Worm (Caenorhabditis elegans): ENCODE data around the gene C30G7.5.
A peak's percentile ranks its signal among the peaks of the same experiment; 100 is the strongest.

C30G7.5 gene

ce11 chrV:14945124-14945523 is 9.4 kb downstream of the C30G7.5 start:
- TF ChIP-seq T22C8.4 (GFP tag; IDR thresholded peaks at IDR 0.05) (peak; percentile 78), flt-1 (GFP tag; IDR thresholded peaks at IDR 0.05) (no peak)

ce11 chrV:14943774-14944173 is 10.8 kb downstream of the C30G7.5 start:
- TF ChIP-seq tab-1 (GFP tag; IDR thresholded peaks at IDR 0.05) (no peak), ztf-29 (GFP tag; IDR thresholded peaks at IDR 0.05) (no peak), klf-2 (GFP tag; conservative IDR thresholded peaks at IDR 0.05) (no peak), cog-1 (tag; optimal IDR thresholded peaks at IDR 0.05) (no peak), T22C8.4 (GFP tag; IDR thresholded peaks at IDR 0.05) (no peak), ref-1 (GFP tag; conservative IDR thresholded peaks at IDR 0.05) (no peak), ztf-23 (GFP tag; IDR thresholded peaks at IDR 0.05) (no peak), flt-1 (GFP tag; IDR thresholded peaks at IDR 0.05) (no peak), med-1 (GFP tag; optimal IDR thresholded peaks at IDR 0.05; ENCODE audit: insufficient read depth) (no peak)

ce11 chrV:14942898-14943297 is 11.6 kb downstream of the C30G7.5 start:
- no peak for TF ChIP-seq klf-2 (GFP tag; conservative IDR thresholded peaks at IDR 0.05)
- no peak for TF ChIP-seq T22C8.4 (GFP tag; IDR thresholded peaks at IDR 0.05)
- TF ChIP-seq cog-1 (tag; optimal IDR thresholded peaks at IDR 0.05) = no peak
- TF ChIP-seq ztf-23 (GFP tag; IDR thresholded peaks at IDR 0.05) = no peak
- TF ChIP-seq flt-1 (GFP tag; IDR thresholded peaks at IDR 0.05) = no peak
- no peak for TF ChIP-seq ref-1 (GFP tag; conservative IDR thresholded peaks at IDR 0.05)
- no peak for TF ChIP-seq tab-1 (GFP tag; IDR thresholded peaks at IDR 0.05)
- no peak for TF ChIP-seq ztf-29 (GFP tag; IDR thresholded peaks at IDR 0.05)
- TF ChIP-seq med-1 (GFP tag; optimal IDR thresholded peaks at IDR 0.05; ENCODE audit: insufficient read depth) = no peak

- TF ChIP-seq tab-1 (GFP tag; IDR thresholded peaks at IDR 0.05) = no peak
- TF ChIP-seq klf-2 (GFP tag; conservative IDR thresholded peaks at IDR 0.05) = no peak
- no peak for TF ChIP-seq flt-1 (GFP tag; IDR thresholded peaks at IDR 0.05)
- no peak for TF ChIP-seq cog-1 (tag; optimal IDR thresholded peaks at IDR 0.05)
- no peak for TF ChIP-seq med-1 (GFP tag; optimal IDR thresholded peaks at IDR 0.05; ENCODE audit: insufficient read depth)
- TF ChIP-seq ztf-29 (GFP tag; IDR thresholded peaks at IDR 0.05) = no peak
- no peak for TF ChIP-seq ztf-23 (GFP tag; IDR thresholded peaks at IDR 0.05)
- TF ChIP-seq T22C8.4 (GFP tag; IDR thresholded peaks at IDR 0.05) = no peak
- TF ChIP-seq ref-1 (GFP tag; conservative IDR thresholded peaks at IDR 0.05) = no peak
Measured at ce11 chrV:14936587-14936986, 17.9 kb downstream of the C30G7.5 start, which contains the start of gene C30G7.2. Gene C30G7.2, plus strand, starts transcription at chrV:14936887.

ce11 chrV:14933450-14934218 is 20.9 kb downstream of the C30G7.5 start:
- TF ChIP-seq tab-1 (GFP tag; IDR thresholded peaks at IDR 0.05) (no peak), med-1 (GFP tag; optimal IDR thresholded peaks at IDR 0.05; ENCODE audit: insufficient read depth) (no peak), ztf-23 (GFP tag; IDR thresholded peaks at IDR 0.05) (no peak), flt-1 (GFP tag; IDR thresholded peaks at IDR 0.05) (no peak), cog-1 (tag; optimal IDR thresholded peaks at IDR 0.05) (no peak), T22C8.4 (GFP tag; IDR thresholded peaks at IDR 0.05) (no peak), ztf-29 (GFP tag; IDR thresholded peaks at IDR 0.05) (no peak), ref-1 (GFP tag; conservative IDR thresholded peaks at IDR 0.05) (no peak), klf-2 (GFP tag; conservative IDR thresholded peaks at IDR 0.05) (no peak)

ce11 chrV:14930168-14930567 is 24.4 kb downstream of the C30G7.5 start:
- no peak for TF ChIP-seq ref-1 (GFP tag; conservative IDR thresholded peaks at IDR 0.05)
- TF ChIP-seq flt-1 (GFP tag; IDR thresholded peaks at IDR 0.05) = no peak
- TF ChIP-seq med-1 (GFP tag; optimal IDR thresholded peaks at IDR 0.05; ENCODE audit: insufficient read depth) = no peak
- TF ChIP-seq T22C8.4 (GFP tag; IDR thresholded peaks at IDR 0.05) = no peak
- TF ChIP-seq ztf-23 (GFP tag; IDR thresholded peaks at IDR 0.05) = no peak
- TF ChIP-seq ztf-29 (GFP tag; IDR thresholded peaks at IDR 0.05) = no peak
- no peak for TF ChIP-seq cog-1 (tag; optimal IDR thresholded peaks at IDR 0.05)
- no peak for TF ChIP-seq tab-1 (GFP tag; IDR thresholded peaks at IDR 0.05)
- no peak for TF ChIP-seq klf-2 (GFP tag; conservative IDR thresholded peaks at IDR 0.05)

ce11 chrV:14928248-14928647 is 26.3 kb downstream of the C30G7.5 start, which contains the start of gene srg-55:
Gene srg-55, minus strand, starts transcription at chrV:14928348.
- TF ChIP-seq ztf-23 (GFP tag; IDR thresholded peaks at IDR 0.05) = no peak
- TF ChIP-seq cog-1 (tag; optimal IDR thresholded peaks at IDR 0.05) = no peak
- no peak for TF ChIP-seq T22C8.4 (GFP tag; IDR thresholded peaks at IDR 0.05)
- TF ChIP-seq ztf-29 (GFP tag; IDR thresholded peaks at IDR 0.05) = no peak
- no peak for TF ChIP-seq ref-1 (GFP tag; conservative IDR thresholded peaks at IDR 0.05)
- no peak for TF ChIP-seq med-1 (GFP tag; optimal IDR thresholded peaks at IDR 0.05; ENCODE audit: insufficient read depth)
- no peak for TF ChIP-seq tab-1 (GFP tag; IDR thresholded peaks at IDR 0.05)
- no peak for TF ChIP-seq flt-1 (GFP tag; IDR thresholded peaks at IDR 0.05)
- no peak for TF ChIP-seq klf-2 (GFP tag; conservative IDR thresholded peaks at IDR 0.05)

- TF ChIP-seq ztf-23 (GFP tag; IDR thresholded peaks at IDR 0.05) (no peak), flt-1 (GFP tag; IDR thresholded peaks at IDR 0.05) (no peak), ref-1 (GFP tag; conservative IDR thresholded peaks at IDR 0.05) (no peak), klf-2 (GFP tag; conservative IDR thresholded peaks at IDR 0.05) (no peak), T22C8.4 (GFP tag; IDR thresholded peaks at IDR 0.05) (no peak), tab-1 (GFP tag; IDR thresholded peaks at IDR 0.05) (no peak), med-1 (GFP tag; optimal IDR thresholded peaks at IDR 0.05; ENCODE audit: insufficient read depth) (no peak), ztf-29 (GFP tag; IDR thresholded peaks at IDR 0.05) (no peak), cog-1 (tag; optimal IDR thresholded peaks at IDR 0.05) (no peak)
Measured at ce11 chrV:14924104-14924503, 30.4 kb downstream of the C30G7.5 start, which contains the start of gene srg-54. Gene srg-54, minus strand, starts transcription at chrV:14924204.

ce11 chrV:14921509-14921908 is 33.0 kb downstream of the C30G7.5 start, which contains the start of gene zmp-4:
Gene zmp-4, minus strand, starts transcription at chrV:14921609.
- TF ChIP-seq cog-1 (tag; optimal IDR thresholded peaks at IDR 0.05) = no peak
- no peak for TF ChIP-seq klf-2 (GFP tag; conservative IDR thresholded peaks at IDR 0.05)
- no peak for TF ChIP-seq ztf-29 (GFP tag; IDR thresholded peaks at IDR 0.05)
- no peak for TF ChIP-seq tab-1 (GFP tag; IDR thresholded peaks at IDR 0.05)
- TF ChIP-seq ref-1 (GFP tag; conservative IDR thresholded peaks at IDR 0.05) = no peak
- no peak for TF ChIP-seq T22C8.4 (GFP tag; IDR thresholded peaks at IDR 0.05)
- no peak for TF ChIP-seq med-1 (GFP tag; optimal IDR thresholded peaks at IDR 0.05; ENCODE audit: insufficient read depth)

All from whole organism, midembryonic.